Worm (Caenorhabditis elegans) whole organism, L2 larva: ENCODE measurements around the gene arl-6.
"Not testable (repeated sequence)": the region's sequence is repeated elsewhere in the genome, so short reads cannot be mapped to it uniquely, and the experiment has no call there.

ENCODE experiments used
- alr-1 ChIP-seq: fragments of 150-350 bp; optimal IDR thresholded peaks from 2 replicates; lab custom pipeline; 2014; ENCODE audit warnings: missing biosample characterization, missing genetic modification characterization
- fos-1 ChIP-seq: fragments of 150-350 bp; optimal IDR thresholded peaks from 2 replicates; lab custom pipeline; 2014; ENCODE audit warnings: missing biosample characterization, missing genetic modification characterization
- gmeb-1 ChIP-seq: fragments of 150-350 bp; optimal IDR thresholded peaks from 2 replicates; lab custom pipeline; 2014; ENCODE audit warnings: missing biosample characterization, missing genetic modification characterization
- lin-39 ChIP-seq: fragments of 150-350 bp; optimal IDR thresholded peaks from 2 replicates; lab custom pipeline; 2014; ENCODE audit warnings: missing biosample characterization, missing genetic modification reagents, missing genetic modification characterization
- nhr-11 ChIP-seq: fragments of 150-350 bp; optimal IDR thresholded peaks from 2 replicates; lab custom pipeline; 2014; ENCODE audit warnings: missing biosample characterization, missing genetic modification characterization
- nhr-21 ChIP-seq: fragments of 150-350 bp; optimal IDR thresholded peaks from 2 replicates; lab custom pipeline; 2014; ENCODE audit warnings: missing biosample characterization, missing genetic modification characterization
- nhr-237 ChIP-seq: fragments of 150-350 bp; optimal IDR thresholded peaks from 2 replicates; lab custom pipeline; 2014; ENCODE audit warnings: missing biosample characterization, missing genetic modification characterization
- nhr-77 ChIP-seq: fragments of 150-350 bp; optimal IDR thresholded peaks from 2 replicates; lab custom pipeline; 2014; ENCODE audit warnings: missing biosample characterization, missing genetic modification characterization
- skn-1 ChIP-seq: sonication (generic microtip); optimal IDR thresholded peaks from 2 replicates; lab custom pipeline; 2017; ENCODE audit warnings: missing biosample characterization, missing genetic modification characterization
- snpc-4 ChIP-seq: fragments of 150-350 bp; optimal IDR thresholded peaks from 2 replicates; lab custom pipeline; 2014; ENCODE audit warnings: missing biosample characterization, missing genetic modification characterization
- unc-39 ChIP-seq: fragments of 150-350 bp; optimal IDR thresholded peaks from 2 replicates; lab custom pipeline; 2014; ENCODE audit warnings: missing biosample characterization, missing genetic modification characterization
- unc-62 ChIP-seq: fragments of 150-350 bp; optimal IDR thresholded peaks from 2 replicates; lab custom pipeline; 2014; ENCODE audit warnings: missing biosample characterization, missing genetic modification reagents, missing genetic modification characterization

ce11 chrIII:4781937-4782576 is 32.6 kb downstream of the arl-6 start, which contains the start of the genes gex-5 and C38D4.10:
- TF ChIP-seq alr-1 (tag; lab: Kevin White, UChicago); lin-39 (tag; lab: Kevin White, UChicago); unc-62 (GFP tag; lab: Kevin White, UChicago); nhr-77 (tag; lab: Kevin White, UChicago); snpc-4 (tag; lab: Kevin White, UChicago); nhr-11 (tag; lab: Kevin White, UChicago); nhr-21 (tag; lab: Kevin White, UChicago); unc-39 (tag; lab: Kevin White, UChicago); gmeb-1; nhr-237 (tag; lab: Kevin White, UChicago); skn-1 (tag; lab: Kevin White, UChicago); fos-1 (tag; lab: Kevin White, UChicago): not testable (repeated sequence)
